Worm (Caenorhabditis elegans): ENCODE data around the gene cyp-13A6.

cyp-13A6 gene

ce11 chrII:9769797-9770520, 32.7 kb downstream of the cyp-13A6 start, which contains the start of gene aqp-10 (continued):
- TF ChIP-seq tlp-1 (tag; optimal IDR thresholded peaks at IDR 0.05) (no peak), ceh-63 (GFP tag; optimal IDR thresholded peaks at IDR 0.05) (no peak), F16B12.6 (tag; optimal IDR thresholded peaks at IDR 0.05) (peak; percentile 87), lin-15B (tag; optimal IDR thresholded peaks at IDR 0.05) (no peak), egl-13 (tag; optimal IDR thresholded peaks at IDR 0.05) (no peak), tbx-2 (tag; optimal IDR thresholded peaks at IDR 0.05) (peak; percentile 70), nhr-84 (tag; optimal IDR thresholded peaks at IDR 0.05) (no peak), alr-1 (tag; optimal IDR thresholded peaks at IDR 0.05; ENCODE audit: borderline replicate concordance) (no peak), fos-1 (tag; optimal IDR thresholded peaks at IDR 0.05) (no peak), nhr-12 (tag; optimal IDR thresholded peaks at IDR 0.05) (no peak), mep-1 (tag; optimal IDR thresholded peaks at IDR 0.05) (peak; percentile 78), nhr-90 (tag; optimal IDR thresholded peaks at IDR 0.05; ENCODE audit: poor library complexity) (peak; percentile 64), zag-1 (tag; optimal IDR thresholded peaks at IDR 0.05) (no peak), skn-1 (tag; optimal IDR thresholded peaks at IDR 0.05) (peak; percentile 13), mef-2 (tag; optimal IDR thresholded peaks at IDR 0.05) (no peak), unc-98 (GFP tag; IDR thresholded peaks at IDR 0.05) (no peak), ceh-8 (GFP tag; optimal IDR thresholded peaks at IDR 0.05) (no peak), dsc-1 (tag; optimal IDR thresholded peaks at IDR 0.05) (peak; percentile 15), efl-1 (optimal IDR thresholded peaks at IDR 0.05) (peak; percentile 60 to 63), efl-1 (GFP tag; optimal IDR thresholded peaks at IDR 0.05 in 1 of 2) (peak; percentile 45 to 96), C16A3.4 (tag; optimal IDR thresholded peaks at IDR 0.05) (peak; percentile 44), dpl-1 (GFP tag; optimal IDR thresholded peaks at IDR 0.05) (peak in 2 of 3 experiments; percentile 55 to 61), sptf-1 (tag; optimal IDR thresholded peaks at IDR 0.05) (no peak), egl-27 (tag; optimal IDR thresholded peaks at IDR 0.05) (no peak), nhr-47 (tag; optimal IDR thresholded peaks at IDR 0.05) (peak; percentile 49), pax-3 (tag; optimal IDR thresholded peaks at IDR 0.05) (no peak), C04F5.9 (tag; optimal IDR thresholded peaks at IDR 0.05) (no peak), nhr-85 (tag) (peak; percentile 82), unc-30 (tag; optimal IDR thresholded peaks at IDR 0.05) (no peak), ceh-82 (tag; optimal IDR thresholded peaks at IDR 0.05) (no peak), Y116A8C.19 (tag; optimal IDR thresholded peaks at IDR 0.05; ENCODE audit: borderline replicate concordance) (no peak), ama-1 (optimal IDR thresholded peaks at IDR 0.05) (no peak), elt-2 (tag; optimal IDR thresholded peaks at IDR 0.05) (peak; percentile 69)

- TF ChIP-seq zag-1 (tag; optimal IDR thresholded peaks at IDR 0.05), result no peak
- TF ChIP-seq efl-1 (optimal IDR thresholded peaks at IDR 0.05), result no peak
- TF ChIP-seq efl-1 (GFP tag; optimal IDR thresholded peaks at IDR 0.05 in 1 of 2), result peak in 1 of 2 experiments; percentile 80
These were observed 37.9 kb downstream of the cyp-13A6 start for ce11 chrII:9764696-9765095.

- TF ChIP-seq vab-15 (tag; optimal IDR thresholded peaks at IDR 0.05) (no peak), nhr-76 (tag; optimal IDR thresholded peaks at IDR 0.05) (no peak), xbp-1 (tag; optimal IDR thresholded peaks at IDR 0.05) (peak; percentile 49), F16B12.6 (tag; optimal IDR thresholded peaks at IDR 0.05) (no peak), nhr-71 (tag; optimal IDR thresholded peaks at IDR 0.05) (peak; percentile 1), lsy-2 (tag; optimal IDR thresholded peaks at IDR 0.05) (no peak), nhr-77 (tag; optimal IDR thresholded peaks at IDR 0.05) (no peak), lir-3 (tag; optimal IDR thresholded peaks at IDR 0.05; ENCODE audit: poor library complexity) (no peak), fkh-8 (tag; optimal IDR thresholded peaks at IDR 0.05) (peak; percentile 13), tbx-2 (tag; optimal IDR thresholded peaks at IDR 0.05) (no peak), sup-37 (GFP tag; optimal IDR thresholded peaks at IDR 0.05) (no peak), lin-35 (GFP tag; optimal IDR thresholded peaks at IDR 0.05) (no peak), ceh-90 (tag; optimal IDR thresholded peaks at IDR 0.05) (no peak), sox-4 (tag; optimal IDR thresholded peaks at IDR 0.05) (no peak), elt-2 (tag; optimal IDR thresholded peaks at IDR 0.05) (no peak), mef-2 (tag; optimal IDR thresholded peaks at IDR 0.05) (no peak), nhr-85 (tag) (no peak), jun-1 (tag; optimal IDR thresholded peaks at IDR 0.05) (no peak), nhr-19 (GFP tag; conservative IDR thresholded peaks at IDR 0.05) (no peak), efl-1 (optimal IDR thresholded peaks at IDR 0.05) (no peak), efl-1 (GFP tag; optimal IDR thresholded peaks at IDR 0.05 in 1 of 2) (peak in 1 of 2 experiments; percentile 63)
These were observed 43.2 kb downstream of the cyp-13A6 start for ce11 chrII:9759382-9759781.

All from whole organism, L1 larva.